Worm (Caenorhabditis elegans) whole organism, midembryonic: Measurements from ENCODE around the gene mrp-7.

Source experiments
- T22C8.4 ChIP-seq: fragments of 200-800 bp; sonication (Bioruptor generic); IDR thresholded peaks from 2 replicates; pipeline ENCODE4 v1.3.6; 2022; ENCODE audit warnings: missing genetic modification characterization, missing compliant biosample characterization
- cog-1 ChIP-seq: sonication (generic microtip); optimal IDR thresholded peaks from 2 replicates; lab custom pipeline; 2016; ENCODE audit warnings: missing genetic modification characterization, missing compliant biosample characterization
- flt-1 ChIP-seq: fragments of 200-800 bp; sonication (Bioruptor generic); IDR thresholded peaks from 2 replicates; pipeline ENCODE4 v1.3.6; 2022; ENCODE audit warnings: missing genetic modification characterization, missing compliant biosample characterization
- klf-2 ChIP-seq: fragments of 200-800 bp; sonication (Bioruptor generic); conservative IDR thresholded peaks from 2 replicates; pipeline ENCODE4 v1.3.6; 2022; ENCODE audit warnings: missing genetic modification reagents, missing genetic modification characterization, missing compliant biosample characterization
- med-1 ChIP-seq: sonication (generic microtip); optimal IDR thresholded peaks from 2 replicates; lab custom pipeline; 2017; ENCODE audit warnings: missing genetic modification characterization, mild to moderate bottlenecking, missing compliant biosample characterization, antibody characterized with exemption, missing genetic modification reagents; ENCODE audit not compliant: insufficient read depth
- ref-1 ChIP-seq: fragments of 200-800 bp; sonication (Bioruptor generic); conservative IDR thresholded peaks from 2 replicates; pipeline ENCODE4 v1.3.6; 2022; ENCODE audit warnings: missing genetic modification reagents, missing genetic modification characterization, missing compliant biosample characterization
- tab-1 ChIP-seq: fragments of 200-800 bp; sonication (Bioruptor generic); IDR thresholded peaks from 2 replicates; pipeline ENCODE4 v1.3.6; 2022; ENCODE audit warnings: missing genetic modification characterization, missing compliant biosample characterization
- ztf-23 ChIP-seq: fragments of 200-800 bp; sonication (Bioruptor generic); IDR thresholded peaks from 2 replicates; pipeline ENCODE4 v1.3.6; 2022; ENCODE audit warnings: missing genetic modification reagents, missing genetic modification characterization, missing compliant biosample characterization
- ztf-29 ChIP-seq: fragments of 200-800 bp; sonication (Bioruptor generic); IDR thresholded peaks from 2 replicates; pipeline ENCODE4 v1.3.6; 2022; ENCODE audit warnings: missing genetic modification reagents, missing genetic modification characterization, missing compliant biosample characterization

ce11 chrV:19629973-19630372 is 44.7 kb upstream of the mrp-7 start:
- TF ChIP-seq T22C8.4 (peak; percentile 99), ztf-23 (GFP tag; lab: Robert Waterston, UW) (no peak), flt-1 (GFP tag; lab: Robert Waterston, UW) (no peak), ref-1 (GFP tag; lab: Robert Waterston, UW) (no peak), klf-2 (GFP tag; lab: Robert Waterston, UW) (peak; percentile 17; the same call in 1 of the 2 replicates), ztf-29 (GFP tag; lab: Robert Waterston, UW) (no peak), med-1 (GFP tag; lab: Kevin White, UChicago) (no peak), tab-1 (GFP tag; lab: Robert Waterston, UW) (no peak), cog-1 (tag; lab: Kevin White, UChicago) (no peak)
